Fruit fly (Drosophila melanogaster) whole organism, embryonic: ENCODE results near the gene CG32161.

Experiments used
- ATbp ChIP-seq: fragments of 200-800 bp; sonication (Bioruptor generic); optimal IDR thresholded peaks from 2 replicates; lab custom pipeline; 2017; ENCODE audit warnings: missing biosample characterization, mild to moderate bottlenecking, missing genetic modification characterization, missing genetic modification reagents
- CG10959 ChIP-seq: fragments of 200-800 bp; sonication (Bioruptor generic); IDR thresholded peaks from 2 replicates; pipeline ENCODE4 v1.3.6; 2022; ENCODE audit warnings: missing biosample characterization, missing genetic modification characterization
- CG11504 ChIP-seq: fragments of 200-800 bp; sonication (Bioruptor generic); optimal IDR thresholded peaks from 3 replicates; lab custom pipeline; 2019; ENCODE audit warnings: missing biosample characterization, mild to moderate bottlenecking, missing genetic modification characterization, moderate library complexity
- CG13296 ChIP-seq: fragments of 200-800 bp; sonication (Bioruptor generic); optimal IDR thresholded peaks from 3 replicates; lab custom pipeline; 2018; ENCODE audit warnings: missing biosample characterization, mild to moderate bottlenecking, missing genetic modification characterization
- CG15011 ChIP-seq: fragments of 200-800 bp; sonication (Bioruptor generic); optimal IDR thresholded peaks from 3 replicates; lab custom pipeline; 2018; ENCODE audit warnings: missing biosample characterization, mild to moderate bottlenecking, missing genetic modification characterization
- CG1529 ChIP-seq: fragments of 200-800 bp; sonication (Bioruptor generic); optimal IDR thresholded peaks from 3 replicates; lab custom pipeline; 2018; ENCODE audit warnings: missing biosample characterization, missing genetic modification characterization
- CG15479 ChIP-seq: fragments of 200-800 bp; sonication (Bioruptor generic); optimal IDR thresholded peaks from 3 replicates; lab custom pipeline; 2019; ENCODE audit warnings: missing biosample characterization, mild to moderate bottlenecking, missing genetic modification characterization, moderate library complexity
- CG15696 ChIP-seq: fragments of 200-800 bp; sonication (Bioruptor generic); optimal IDR thresholded peaks from 2 replicates; lab custom pipeline; 2019; ENCODE audit warnings: missing biosample characterization, mild to moderate bottlenecking, missing genetic modification characterization, moderate library complexity
- CG1602 ChIP-seq: fragments of 200-800 bp; sonication (Bioruptor generic); optimal IDR thresholded peaks from 3 replicates; lab custom pipeline; 2016; ENCODE audit warnings: missing biosample characterization, missing genetic modification characterization
- CG17328 ChIP-seq: fragments of 200-800 bp; sonication (Bioruptor generic); IDR thresholded peaks from 2 replicates; pipeline ENCODE4 v1.3.6; 2022; ENCODE audit warnings: missing biosample characterization, missing genetic modification characterization
- CG17912 ChIP-seq: fragments of 200-800 bp; sonication (Bioruptor generic); optimal IDR thresholded peaks from 2 replicates; lab custom pipeline; 2018; ENCODE audit warnings: missing biosample characterization, mild to moderate bottlenecking, missing genetic modification characterization
- CG31441 ChIP-seq: fragments of 200-800 bp; sonication (Bioruptor generic); IDR thresholded peaks from 2 replicates; pipeline ENCODE4 v1.3.6; 2022; ENCODE audit warnings: missing biosample characterization, missing genetic modification characterization
- CG34422 ChIP-seq: fragments of 200-800 bp; sonication (Bioruptor generic); IDR thresholded peaks from 3 replicates; pipeline ENCODE4 v1.3.6; 2022; ENCODE audit warnings: missing biosample characterization, missing genetic modification characterization
- CG5180 ChIP-seq: fragments of 200-800 bp; sonication (Bioruptor generic); optimal IDR thresholded peaks from 3 replicates; lab custom pipeline; 2017; ENCODE audit warnings: missing biosample characterization, missing genetic modification characterization, mild to moderate bottlenecking, moderate library complexity, missing genetic modification reagents
- CG6175 ChIP-seq: fragments of 200-800 bp; sonication (Bioruptor generic); IDR thresholded peaks from 3 replicates; pipeline ENCODE4 v1.3.6; 2022; ENCODE audit warnings: missing biosample characterization, missing genetic modification characterization
- CG7372 ChIP-seq: fragments of 200-800 bp; sonication (Bioruptor generic); IDR thresholded peaks from 2 replicates; pipeline ENCODE4 v1.3.6; 2022; ENCODE audit warnings: missing biosample characterization, missing genetic modification characterization
- CG7987 ChIP-seq: fragments of 200-800 bp; sonication (Bioruptor generic); optimal IDR thresholded peaks from 2 replicates; lab custom pipeline; 2018; ENCODE audit warnings: missing biosample characterization, mild to moderate bottlenecking, missing genetic modification characterization, moderate library complexity
- CG8290 ChIP-seq, 3 experiments: fragments of 200-800 bp; sonication (Bioruptor generic); optimal IDR thresholded peaks; 2 replicates each; lab custom pipeline; 2016 to 2019; ENCODE audit warnings: missing biosample characterization in 3 of 3, missing genetic modification characterization in 3 of 3, mild to moderate bottlenecking in 2 of 3, moderate library complexity in 1 of 3
- CoRest ChIP-seq: fragments of 200-800 bp; sonication (Bioruptor generic); optimal IDR thresholded peaks from 3 replicates; lab custom pipeline; 2018; ENCODE audit warnings: missing biosample characterization, mild to moderate bottlenecking, missing genetic modification characterization, moderate library complexity
- Fer1 ChIP-seq: fragments of 200-800 bp; sonication (Bioruptor generic); optimal IDR thresholded peaks from 2 replicates; lab custom pipeline; 2017; ENCODE audit warnings: missing biosample characterization, mild to moderate bottlenecking, missing genetic modification characterization
- Fer3 ChIP-seq: fragments of 200-800 bp; sonication (Bioruptor generic); optimal IDR thresholded peaks from 2 replicates; lab custom pipeline; 2018; ENCODE audit warnings: missing biosample characterization, mild to moderate bottlenecking, missing genetic modification characterization, moderate library complexity
- HHEX ChIP-seq: fragments of 200-800 bp; sonication (Bioruptor generic); optimal IDR thresholded peaks from 3 replicates; lab custom pipeline; 2017; ENCODE audit warnings: missing biosample characterization, mild to moderate bottlenecking, missing genetic modification characterization, missing genetic modification reagents
- Med ChIP-seq: fragments of 200-800 bp; sonication (Bioruptor generic); peaks from one replicate; lab custom pipeline; 2016; ENCODE audit warnings: missing biosample characterization, missing genetic modification characterization, mild to moderate bottlenecking, inconsistent platforms, moderate library complexity
- Myb ChIP-seq: fragments of 200-800 bp; sonication (Bioruptor generic); optimal IDR thresholded peaks from 2 replicates; lab custom pipeline; 2016; ENCODE audit warnings: missing biosample characterization, missing genetic modification characterization
- Opbp ChIP-seq: fragments of 200-800 bp; sonication (Bioruptor generic); IDR thresholded peaks from 3 replicates; pipeline ENCODE4 v1.3.6; 2022; ENCODE audit warnings: missing biosample characterization, missing genetic modification characterization; ENCODE audit not compliant: partially characterized antibody
- Pdp1 ChIP-seq, 2 experiments: fragments of 200-800 bp; sonication (Bioruptor generic); optimal IDR thresholded peaks; 3 replicates each; lab custom pipeline; 2016; ENCODE audit warnings: missing biosample characterization in 2 of 2, missing genetic modification characterization in 2 of 2, mild to moderate bottlenecking in 1 of 2, moderate library complexity in 1 of 2
- bbx ChIP-seq: fragments of 200-800 bp; sonication (Bioruptor generic); IDR thresholded peaks from 2 replicates; pipeline ENCODE4 v1.3.6; 2022; ENCODE audit warnings: missing biosample characterization, missing genetic modification characterization; ENCODE audit not compliant: partially characterized antibody
- btn ChIP-seq: fragments of 200-800 bp; sonication (Bioruptor generic); optimal IDR thresholded peaks from 2 replicates; lab custom pipeline; 2016; ENCODE audit warnings: missing biosample characterization, missing genetic modification characterization
- chinmo ChIP-seq: fragments of 200-800 bp; sonication (Bioruptor generic); IDR thresholded peaks from 4 replicates; pipeline ENCODE4 v1.3.6; 2022; ENCODE audit warnings: missing biosample characterization, missing genetic modification characterization; ENCODE audit not compliant: partially characterized antibody
- crol ChIP-seq: fragments of 200-800 bp; sonication (Bioruptor generic); IDR thresholded peaks from 2 replicates; pipeline ENCODE4 v1.3.6; 2022; ENCODE audit warnings: missing biosample characterization, missing genetic modification characterization
- en ChIP-seq: fragments of 200-800 bp; sonication (Bioruptor generic); optimal IDR thresholded peaks from 2 replicates; lab custom pipeline; 2016; ENCODE audit warnings: missing biosample characterization, missing genetic modification characterization
- gsb ChIP-seq: fragments of 200-800 bp; sonication (Bioruptor generic); IDR thresholded peaks from 2 replicates; pipeline ENCODE4 v1.3.6; 2022; ENCODE audit warnings: missing biosample characterization, missing genetic modification characterization
- jigr1 ChIP-seq: fragments of 200-800 bp; sonication (Bioruptor generic); IDR thresholded peaks from 3 replicates; pipeline ENCODE4 v1.3.6; 2022; ENCODE audit warnings: missing biosample characterization, missing genetic modification characterization
- knrl ChIP-seq: fragments of 200-800 bp; sonication (Bioruptor generic); IDR thresholded peaks from 3 replicates; pipeline ENCODE4 v1.3.6; 2022; ENCODE audit warnings: missing biosample characterization, missing genetic modification characterization; ENCODE audit not compliant: partially characterized antibody
- nmo ChIP-seq: fragments of 200-800 bp; sonication (Bioruptor generic); optimal IDR thresholded peaks from 2 replicates; lab custom pipeline; 2018; ENCODE audit warnings: missing biosample characterization, mild to moderate bottlenecking, missing genetic modification characterization, moderate library complexity
- odd ChIP-seq: fragments of 200-800 bp; sonication (Bioruptor generic); optimal IDR thresholded peaks from 2 replicates; lab custom pipeline; 2017; ENCODE audit warnings: missing biosample characterization, mild to moderate bottlenecking, missing genetic modification characterization
- onecut ChIP-seq: fragments of 200-800 bp; sonication (Bioruptor generic); IDR thresholded peaks from 2 replicates; pipeline ENCODE4 v1.3.6; 2022; ENCODE audit warnings: missing biosample characterization, missing genetic modification characterization
- pho ChIP-seq: fragments of 200-800 bp; sonication (Bioruptor generic); optimal IDR thresholded peaks from 2 replicates; lab custom pipeline; 2016; ENCODE audit warnings: missing biosample characterization, missing genetic modification characterization
- pzg ChIP-seq: fragments of 200-800 bp; sonication (Bioruptor generic); optimal IDR thresholded peaks from 3 replicates; lab custom pipeline; 2018; ENCODE audit warnings: missing biosample characterization, mild to moderate bottlenecking, missing genetic modification characterization, moderate library complexity
- schlank ChIP-seq: fragments of 200-800 bp; sonication (Bioruptor generic); optimal IDR thresholded peaks from 2 replicates; lab custom pipeline; 2018; ENCODE audit warnings: missing biosample characterization, mild to moderate bottlenecking, missing genetic modification characterization
- scrt ChIP-seq: fragments of 200-800 bp; sonication (Bioruptor generic); optimal IDR thresholded peaks from 2 replicates; lab custom pipeline; 2018; ENCODE audit warnings: missing biosample characterization, mild to moderate bottlenecking, missing genetic modification characterization, moderate library complexity
- sd ChIP-seq: fragments of 200-800 bp; sonication (Bioruptor generic); optimal IDR thresholded peaks from 3 replicates; lab custom pipeline; 2018; ENCODE audit warnings: missing biosample characterization, mild to moderate bottlenecking, missing genetic modification characterization, moderate library complexity
- sisA ChIP-seq: fragments of 200-800 bp; sonication (Bioruptor generic); IDR thresholded peaks from 2 replicates; pipeline ENCODE4 v1.3.6; 2022; ENCODE audit warnings: missing biosample characterization, missing genetic modification characterization
- slp2 ChIP-seq: fragments of 200-800 bp; sonication (Bioruptor generic); optimal IDR thresholded peaks from 2 replicates; lab custom pipeline; 2016; ENCODE audit warnings: missing biosample characterization, missing genetic modification characterization
- so ChIP-seq: fragments of 200-800 bp; sonication (Bioruptor generic); IDR thresholded peaks from 3 replicates; pipeline ENCODE4 v1.3.6; 2022; ENCODE audit warnings: missing biosample characterization, missing genetic modification characterization
- stc ChIP-seq: fragments of 200-800 bp; sonication (Bioruptor generic); IDR thresholded peaks from 2 replicates; pipeline ENCODE4 v1.3.6; 2022; ENCODE audit warnings: missing biosample characterization, missing genetic modification characterization
- ttk ChIP-seq: fragments of 200-800 bp; sonication (Bioruptor generic); IDR thresholded peaks from 2 replicates; pipeline ENCODE4 v2.1.2; 2022; ENCODE audit warnings: missing biosample characterization, missing genetic modification characterization
- zfh1 ChIP-seq: fragments of 200-800 bp; sonication (Bioruptor generic); IDR thresholded peaks from 3 replicates; pipeline ENCODE4 v1.3.6; 2022; ENCODE audit warnings: missing biosample characterization, missing genetic modification characterization

Gene CG32161

DNA sequence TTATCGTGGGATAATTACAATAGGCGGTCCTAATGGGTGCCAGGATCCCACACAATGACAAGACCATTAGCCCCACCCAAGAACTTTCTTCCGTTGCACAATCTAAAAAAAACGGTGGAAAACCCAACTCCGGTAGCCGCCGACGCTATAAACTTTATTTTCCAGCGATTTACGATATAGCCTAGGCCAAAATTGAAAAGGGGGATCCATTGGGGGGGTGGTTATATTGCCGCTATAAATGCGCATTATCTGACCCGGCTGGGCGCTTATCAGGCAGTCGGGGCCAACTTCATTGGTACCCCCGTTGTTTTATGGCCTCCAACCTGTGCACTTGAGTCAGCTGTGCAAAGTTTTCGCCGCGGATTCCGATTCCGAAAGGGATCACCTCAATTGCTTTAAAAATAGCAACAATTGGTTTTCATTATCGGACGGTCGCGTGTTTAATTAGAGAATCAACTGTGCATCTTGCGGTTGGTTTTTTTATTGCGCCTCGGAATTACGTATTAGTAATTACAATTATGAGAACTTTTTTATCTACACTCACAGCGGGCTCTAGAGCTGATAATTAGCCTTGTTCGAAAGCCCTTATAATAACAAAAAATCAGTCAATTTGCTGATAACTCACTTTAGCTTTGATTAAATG is 42.2 kb upstream of the CG32161 start (continued):
- TF ChIP-seq onecut (GFP tag; lab: Robert Waterston, UW), result peak; percentile 48
- peak; percentile 31; the same call in 1 of the 2 replicates for TF ChIP-seq stc
- TF ChIP-seq Fer1, result peak; percentile 34
- TF ChIP-seq gsb (GFP tag; lab: Robert Waterston, UW), result peak; percentile 38; the same call in 1 of the 2 replicates
- peak; percentile 54 for TF ChIP-seq CG31441 (GFP tag; lab: Robert Waterston, UW)
- peak; percentile 59 for TF ChIP-seq HHEX (GFP tag; lab: Kevin White, UChicago)
- TF ChIP-seq CG6175, result peak; percentile 44; the same call in 1 of the 3 replicates
- 0 out of 2 replicates have a peak, but pooled peaks have one; percentile 7 for TF ChIP-seq ttk (GFP tag; lab: Robert Waterston, UW)
- TF ChIP-seq Pdp1 (GFP tag; optimal IDR thresholded peaks at IDR 0.05; lab: Kevin White, UChicago), result peak in 1 of 2 experiments; percentile 54
- peak; percentile 24 for TF ChIP-seq btn (GFP tag; lab: Kevin White, UChicago)
- peak; percentile 76 for TF ChIP-seq CG13296
- TF ChIP-seq CoRest (tag; lab: Kevin White, UChicago), result no peak
- TF ChIP-seq CG1602 (GFP tag; lab: Kevin White, UChicago), result no peak
- TF ChIP-seq scrt (GFP tag; lab: Kevin White, UChicago), result peak; percentile 5
- TF ChIP-seq CG1529, result peak; percentile 22
- TF ChIP-seq CG11504 (tag; lab: Kevin White, UChicago), result peak; percentile 56
- peak; percentile 22 for TF ChIP-seq CG5180
- peak; percentile 47 for TF ChIP-seq odd
- peak; percentile 28 for TF ChIP-seq CG15011 (GFP tag; lab: Kevin White, UChicago)

DNA sequence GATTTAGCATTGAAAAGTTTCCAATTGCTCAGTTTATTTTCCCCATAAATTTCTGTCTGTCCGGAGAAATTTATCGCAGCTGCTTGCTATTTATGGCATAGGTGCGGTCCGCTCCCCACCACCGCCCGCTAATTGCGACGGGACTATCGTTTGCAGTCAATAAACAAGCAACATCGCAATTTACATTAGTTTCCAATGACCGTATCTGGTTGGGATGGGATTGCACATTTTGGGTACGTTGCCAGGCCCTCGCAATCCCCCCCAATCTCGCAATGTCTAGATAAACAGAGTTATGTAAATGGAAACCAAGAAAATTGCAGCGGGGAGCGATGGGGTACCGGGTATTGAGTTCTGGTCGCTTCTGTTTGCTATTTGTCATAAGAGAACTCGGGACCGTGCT is 41.4 kb upstream of the CG32161 start, which contains the start of gene nudC:
Gene nudC, plus strand, starts transcription at position 368 of the 400 bp plus-strand sequence.
- TF ChIP-seq jigr1 (GFP tag; lab: Robert Waterston, UW), result no peak
- no peak for TF ChIP-seq schlank (tag; lab: Kevin White, UChicago)
- no peak for TF ChIP-seq CG17912
- peak; percentile 50 for TF ChIP-seq Med (GFP tag; lab: Kevin White, UChicago)
- TF ChIP-seq bbx (GFP tag; lab: Robert Waterston, UW), result no peak
- 0 out of 3 replicates have a peak, but pooled peaks have one; percentile 6 for TF ChIP-seq Opbp (GFP tag; lab: Robert Waterston, UW)
- peak; percentile 3 for TF ChIP-seq HHEX (GFP tag; lab: Kevin White, UChicago)
- TF ChIP-seq nmo (GFP tag; lab: Kevin White, UChicago), result no peak
- TF ChIP-seq Pdp1 (GFP tag; optimal IDR thresholded peaks at IDR 0.05; lab: Kevin White, UChicago), result peak in 1 of 2 experiments; percentile 69
- TF ChIP-seq pho (GFP tag; lab: Kevin White, UChicago), result no peak
- no peak for TF ChIP-seq ATbp (GFP tag; lab: Kevin White, UChicago)
- no peak for TF ChIP-seq odd
- TF ChIP-seq CG17328 (GFP tag; lab: Robert Waterston, UW), result 0 out of 2 replicates have a peak, but pooled peaks have one; percentile 19
- TF ChIP-seq CG34422 (GFP tag; lab: Robert Waterston, UW), result no peak
- TF ChIP-seq CG10959 (GFP tag; lab: Robert Waterston, UW), result 0 out of 2 replicates have a peak, but pooled peaks have one; percentile 13
- TF ChIP-seq pzg (GFP tag; lab: Kevin White, UChicago), result no peak
- no peak for TF ChIP-seq CG7372 (GFP tag; lab: Robert Waterston, UW)
- no peak for TF ChIP-seq CG15696 (tag; lab: Kevin White, UChicago)
- TF ChIP-seq knrl (GFP tag; lab: Robert Waterston, UW), result no peak
- TF ChIP-seq sd (tag; lab: Kevin White, UChicago), result no peak
- TF ChIP-seq CG15479, result no peak
- no peak for TF ChIP-seq en (GFP tag; lab: Kevin White, UChicago)
- no peak for TF ChIP-seq Myb
- 0 out of 4 replicates have a peak, but pooled peaks have one; percentile 53 for TF ChIP-seq chinmo (GFP tag; lab: Robert Waterston, UW)
- TF ChIP-seq Fer3 (tag; lab: Kevin White, UChicago), result no peak
- TF ChIP-seq slp2 (GFP tag; lab: Kevin White, UChicago), result no peak
- no peak for TF ChIP-seq CG7987 (GFP tag; lab: Kevin White, UChicago)
- TF ChIP-seq crol (GFP tag; lab: Robert Waterston, UW), result peak; percentile 76
- no peak for TF ChIP-seq zfh1 (GFP tag; lab: Robert Waterston, UW)
- no peak for TF ChIP-seq sisA (GFP tag; lab: Robert Waterston, UW)
- TF ChIP-seq so, result 0 out of 3 replicates have a peak, but pooled peaks have one; percentile 21
- TF ChIP-seq CG8290 (GFP tag; optimal IDR thresholded peaks at IDR 0.05; lab: Kevin White, UChicago), result no peak
- peak in 1 of 2 experiments; percentile 6 for TF ChIP-seq CG8290 (tag; optimal IDR thresholded peaks at IDR 0.05; lab: Kevin White, UChicago)
